Worm (Caenorhabditis elegans): ENCODE data around the gene ceh-7.

The ceh-7 gene

DNA sequence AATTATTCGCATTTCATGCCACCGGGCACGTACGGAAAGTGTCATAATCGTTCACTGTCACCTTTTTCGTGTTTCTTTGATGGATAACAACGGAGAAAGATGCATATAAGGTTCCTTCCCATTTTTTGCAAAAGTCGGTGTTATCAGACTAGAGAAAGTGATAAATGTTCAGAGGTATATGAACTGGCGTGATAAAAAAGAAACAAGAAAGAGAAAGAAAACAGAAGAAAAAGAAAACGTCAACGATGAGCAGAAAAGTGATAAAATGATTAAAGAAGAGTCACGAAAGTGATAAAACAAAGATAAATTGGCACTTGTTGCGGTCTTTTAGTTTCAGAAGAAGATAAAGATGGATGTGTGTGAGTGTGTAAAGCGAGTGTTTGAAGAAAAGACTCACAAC lies 26.7 kb upstream of the ceh-7 start:
- no peak for TF ChIP-seq nhr-27 (tag; optimal IDR thresholded peaks at IDR 0.05)
- TF ChIP-seq Y53G8AR.9 (GFP tag; conservative IDR thresholded peaks at IDR 0.05) = no peak
- no peak for TF ChIP-seq mcd-1 (GFP tag; IDR thresholded peaks at IDR 0.05)
- no peak for TF ChIP-seq hlh-12 (tag; optimal IDR thresholded peaks at IDR 0.05)
- TF ChIP-seq F52B5.7 (tag; optimal IDR thresholded peaks at IDR 0.05) = no peak
- TF ChIP-seq hlh-26 (GFP tag; conservative IDR thresholded peaks at IDR 0.05) = no peak
- TF ChIP-seq sea-2 (GFP tag; IDR thresholded peaks at IDR 0.05) = no peak
- TF ChIP-seq nfya-1 (tag; optimal IDR thresholded peaks at IDR 0.05; ENCODE audit: borderline replicate concordance, insufficient read depth) = no peak
- TF ChIP-seq ekl-4 (GFP tag; IDR thresholded peaks at IDR 0.05) = no peak
- TF ChIP-seq ceh-27 (GFP tag; optimal IDR thresholded peaks at IDR 0.05) = no peak
- no peak for TF ChIP-seq ztf-26 (tag; optimal IDR thresholded peaks at IDR 0.05)
- no peak for TF ChIP-seq bed-1 (GFP tag; IDR thresholded peaks at IDR 0.05)
- TF ChIP-seq ccch-3 (GFP tag; optimal IDR thresholded peaks at IDR 0.05) = no peak

DNA sequence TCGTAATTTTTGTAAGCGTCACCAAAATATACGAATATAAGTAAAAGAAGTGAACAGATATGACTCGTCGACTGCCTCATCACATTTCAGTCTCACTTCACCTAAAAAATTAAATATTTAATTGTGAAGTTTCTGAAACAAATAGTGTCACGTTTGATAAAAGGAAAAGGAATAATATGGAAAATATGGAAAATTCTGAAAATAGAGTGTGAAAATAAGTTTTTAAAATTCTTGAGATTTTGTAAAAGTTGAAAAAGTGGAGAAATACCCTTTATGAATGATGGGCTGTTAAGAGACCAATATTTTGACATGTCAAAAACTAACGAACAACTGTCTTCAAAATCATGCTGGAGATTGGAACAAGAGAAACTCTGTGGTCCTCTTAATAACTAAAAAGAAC lies 23.1 kb upstream of the ceh-7 start, which contains the start of gene T01B7.9:
Gene T01B7.9, minus strand, starts transcription at position 101 of the 400 bp plus-strand sequence.
- TF ChIP-seq F10E7.11 (tag; optimal IDR thresholded peaks at IDR 0.05) (no peak), F52B5.7 (tag; optimal IDR thresholded peaks at IDR 0.05) (no peak), ZK185.1 (tag; optimal IDR thresholded peaks at IDR 0.05; ENCODE audit: poor library complexity, severe bottlenecking) (no peak), ztf-22 (GFP tag; optimal IDR thresholded peaks at IDR 0.05) (no peak), lin-35 (GFP tag; optimal IDR thresholded peaks at IDR 0.05) (no peak), efl-1 (GFP tag; optimal IDR thresholded peaks at IDR 0.05) (no peak), Y53G8AR.9 (GFP tag; conservative IDR thresholded peaks at IDR 0.05) (no peak), lir-1 (GFP tag; conservative IDR thresholded peaks at IDR 0.05) (no peak)

DNA sequence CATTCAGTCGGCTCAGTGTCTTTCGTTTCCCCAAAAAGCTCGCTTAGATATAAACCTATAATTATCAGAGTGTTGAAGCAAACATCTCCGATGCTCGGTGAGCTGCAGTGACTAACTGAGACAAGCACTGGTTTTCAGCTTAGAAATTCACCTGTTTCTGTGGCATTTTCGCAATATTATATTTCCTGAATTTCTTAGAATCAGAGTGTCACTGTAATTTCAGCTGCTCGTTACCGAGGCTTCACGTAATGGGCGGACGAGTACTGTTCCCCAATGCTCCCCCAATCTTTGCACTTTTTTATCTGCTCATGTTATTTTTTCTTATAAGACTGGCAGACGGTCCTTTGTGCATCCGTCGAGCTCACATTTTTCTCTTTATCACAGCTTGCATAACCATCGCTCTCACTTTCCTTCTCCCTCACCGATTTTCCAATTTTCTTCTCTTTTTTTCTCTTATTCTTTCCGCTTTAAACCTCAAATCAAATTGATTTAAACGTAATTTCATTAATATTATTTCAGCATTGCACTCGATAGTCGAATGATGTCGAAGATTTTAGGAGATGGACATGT lies 18.4 kb upstream of the ceh-7 start, which contains the start of gene trcs-2:
Gene trcs-2, plus strand, starts transcription at position 520 of the 570 bp plus-strand sequence.
- TF ChIP-seq mcd-1 (GFP tag; IDR thresholded peaks at IDR 0.05) = no peak
- TF ChIP-seq nfyb-1 (GFP tag; IDR thresholded peaks at IDR 0.05) = peak; percentile 41; the same call in 1 of the 2 replicates
- no peak for TF ChIP-seq F37B4.10 (GFP tag; IDR thresholded peaks at IDR 0.05)
- TF ChIP-seq madf-6 (GFP tag; IDR thresholded peaks at IDR 0.05) = no peak
- no peak for TF ChIP-seq nhr-90 (tag; optimal IDR thresholded peaks at IDR 0.05)
- no peak for TF ChIP-seq ceh-79 (tag; optimal IDR thresholded peaks at IDR 0.05)
- no peak for TF ChIP-seq snpc-4 (GFP tag; optimal IDR thresholded peaks at IDR 0.05)
- no peak for TF ChIP-seq snpc-4 (tag; optimal IDR thresholded peaks at IDR 0.05)
- 0 out of 2 replicates have a peak, but pooled peaks have one; percentile 32 for TF ChIP-seq dox-1 (GFP tag; IDR thresholded peaks at IDR 0.05)
- no peak for TF ChIP-seq ama-1 (optimal IDR thresholded peaks at IDR 0.05)
- TF ChIP-seq ama-1 (GFP tag; optimal IDR thresholded peaks at IDR 0.05) = no peak
- TF ChIP-seq F33H1.4 (GFP tag; IDR thresholded peaks at IDR 0.05) = no peak

DNA sequence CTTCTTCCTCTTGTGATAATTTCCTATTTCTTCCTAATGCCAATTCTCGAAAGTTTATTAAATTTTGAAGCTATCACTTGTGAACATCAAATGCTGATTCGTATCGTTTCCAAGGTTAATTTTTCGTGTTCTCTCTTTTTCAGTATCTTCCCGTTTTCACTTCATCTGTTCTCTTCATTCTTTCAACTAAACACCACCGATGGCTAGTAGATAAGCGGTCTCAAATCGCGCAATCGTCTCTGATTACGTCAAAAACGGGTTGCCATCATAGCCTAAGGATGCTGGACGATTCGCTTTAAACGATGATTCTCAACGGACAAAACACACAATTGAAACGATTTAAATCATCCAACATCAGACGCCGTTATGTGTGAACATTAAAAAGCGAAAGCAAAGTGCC lies 13.9 kb upstream of the ceh-7 start:
- TF ChIP-seq pha-4 (tag; optimal IDR thresholded peaks at IDR 0.05) = no peak
- no peak for TF ChIP-seq rec-8 (tag; optimal IDR thresholded peaks at IDR 0.05)
- no peak for TF ChIP-seq F52B5.7 (tag; optimal IDR thresholded peaks at IDR 0.05)
- TF ChIP-seq sdz-38 (tag; optimal IDR thresholded peaks at IDR 0.05) = no peak
- TF ChIP-seq F33H1.4 (GFP tag; IDR thresholded peaks at IDR 0.05) = no peak
- no peak for TF ChIP-seq mel-28 (tag; optimal IDR thresholded peaks at IDR 0.05; ENCODE audit: borderline replicate concordance)
- TF ChIP-seq sptf-2 (GFP tag; optimal IDR thresholded peaks at IDR 0.05) = no peak
- TF ChIP-seq F22D6.2 (tag; optimal IDR thresholded peaks at IDR 0.05) = no peak
- no peak for TF ChIP-seq ztf-26 (tag; optimal IDR thresholded peaks at IDR 0.05)
- TF ChIP-seq lag-1 (GFP tag; IDR thresholded peaks at IDR 0.05) = no peak
- TF ChIP-seq C17E4.6 (GFP tag; IDR thresholded peaks at IDR 0.05) = no peak
- no peak for TF ChIP-seq egl-18 (GFP tag; IDR thresholded peaks at IDR 0.05)
- TF ChIP-seq K12H6.12 (tag; optimal IDR thresholded peaks at IDR 0.05) = no peak
- TF ChIP-seq rcor-1 (GFP tag; IDR thresholded peaks at IDR 0.05) = no peak
- TF ChIP-seq pbrm-1 (GFP tag; IDR thresholded peaks at IDR 0.05) = no peak
- TF ChIP-seq him-1 (tag; optimal IDR thresholded peaks at IDR 0.05) = no peak
- no peak for TF ChIP-seq nhr-90 (tag; optimal IDR thresholded peaks at IDR 0.05)

Data from whole organism, young adult.